Worm (Caenorhabditis elegans): Measurements from ENCODE around the gene F23D12.7.
A peak's percentile ranks its signal among the peaks of the same experiment; 100 is the strongest.

F23D12.7 gene

DNA sequence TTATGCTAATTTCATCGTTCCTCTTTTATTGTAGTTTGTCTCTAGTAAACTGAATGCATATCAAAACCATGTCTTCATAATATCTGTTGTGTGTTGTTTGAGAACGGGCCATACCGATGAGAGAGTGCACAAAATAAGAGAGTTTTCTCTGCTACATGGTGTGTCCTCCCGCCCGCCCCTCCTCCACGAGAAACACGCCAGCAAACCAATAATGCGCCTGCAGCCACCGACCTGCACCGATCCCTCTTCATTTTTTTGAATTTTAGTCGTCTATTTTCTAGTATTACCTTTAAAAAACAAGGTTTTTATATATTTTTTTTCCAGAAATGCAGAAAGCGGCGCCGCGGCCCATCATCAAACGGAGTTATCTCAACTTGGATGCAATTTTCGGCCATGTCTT is 26.6 kb upstream of the F23D12.7 start, which contains the start of gene gfi-3 (continued):
- TF ChIP-seq unc-39 (tag; optimal IDR thresholded peaks at IDR 0.05) (no peak), vab-7 (GFP tag; IDR thresholded peaks at IDR 0.05) (no peak), duxl-1 (tag; optimal IDR thresholded peaks at IDR 0.05; ENCODE audit: poor library complexity) (peak; percentile 67), ceh-20 (GFP tag; IDR thresholded peaks at IDR 0.05) (peak; percentile 71; the same call in 1 of the 2 replicates), saeg-2 (GFP tag; IDR thresholded peaks at IDR 0.05) (0 out of 2 replicates have a peak, but pooled peaks have one; percentile 46), nhr-48 (tag; optimal IDR thresholded peaks at IDR 0.05) (peak; percentile 66), fkh-10 (GFP tag; optimal IDR thresholded peaks at IDR 0.05) (peak; percentile 31), ztf-7 (tag; optimal IDR thresholded peaks at IDR 0.05) (peak; percentile 45), R02D3.7 (tag; optimal IDR thresholded peaks at IDR 0.05) (no peak), F49E8.2 (tag; optimal IDR thresholded peaks at IDR 0.05; ENCODE audit: borderline replicate concordance) (no peak), nhr-11 (tag; optimal IDR thresholded peaks at IDR 0.05) (peak; percentile 43), F37D6.2 (tag; optimal IDR thresholded peaks at IDR 0.05) (peak; percentile 53), egl-43 (GFP tag; IDR thresholded peaks at IDR 0.05) (peak; percentile 64; the same call in 1 of the 2 replicates), spr-1 (tag; optimal IDR thresholded peaks at IDR 0.05) (peak; percentile 46), hif-1 (tag; optimal IDR thresholded peaks at IDR 0.05) (peak in 1 of 2 experiments; percentile 58), nhr-28 (tag; optimal IDR thresholded peaks at IDR 0.05) (peak; percentile 67), lsy-2 (tag; optimal IDR thresholded peaks at IDR 0.05) (peak in 1 of 2 experiments; percentile 85), nhr-77 (tag; optimal IDR thresholded peaks at IDR 0.05) (peak; percentile 30), ceh-62 (tag; optimal IDR thresholded peaks at IDR 0.05) (no peak), lin-1 (GFP tag; IDR thresholded peaks at IDR 0.05) (peak; percentile 61; the same call in 1 of the 2 replicates), zfp-2 (tag; optimal IDR thresholded peaks at IDR 0.05) (no peak), nhr-6 (tag; optimal IDR thresholded peaks at IDR 0.05) (peak; percentile 29), hlh-11 (tag; optimal IDR thresholded peaks at IDR 0.05) (peak; percentile 82), dve-1 (tag; optimal IDR thresholded peaks at IDR 0.05; ENCODE audit: insufficient read depth) (peak; percentile 95), attf-4 (tag; optimal IDR thresholded peaks at IDR 0.05) (no peak), snpc-4 (tag; optimal IDR thresholded peaks at IDR 0.05) (peak; percentile 55), mep-1 (tag; optimal IDR thresholded peaks at IDR 0.05) (peak; percentile 92), mdl-1 (tag; optimal IDR thresholded peaks at IDR 0.05) (peak in 1 of 2 experiments; percentile 45), nhr-102 (tag; optimal IDR thresholded peaks at IDR 0.05) (peak; percentile 79), hmg-1.1 (GFP tag; IDR thresholded peaks at IDR 0.05) (peak; percentile 76), spr-3 (GFP tag; optimal IDR thresholded peaks at IDR 0.05) (peak; percentile 12), dmd-6 (GFP tag; IDR thresholded peaks at IDR 0.05) (peak; percentile 80), daf-19 (GFP tag; conservative IDR thresholded peaks at IDR 0.05) (no peak)

ce11 chrX:14478743-14479428 is 25.3 kb upstream of the F23D12.7 start, which contains the start of gene M163.11:
Gene M163.11 (plus strand): TSS chrX:14479378.
- no peak for TF ChIP-seq lsy-2 (tag; optimal IDR thresholded peaks at IDR 0.05)
- TF ChIP-seq dmd-6 (GFP tag; IDR thresholded peaks at IDR 0.05), result peak; percentile 59
- no peak for TF ChIP-seq R02D3.7 (tag; optimal IDR thresholded peaks at IDR 0.05)
- TF ChIP-seq aly-2 (tag; optimal IDR thresholded peaks at IDR 0.05), result no peak
- no peak for TF ChIP-seq ceh-28 (tag; optimal IDR thresholded peaks at IDR 0.05)
- peak; percentile 19 for TF ChIP-seq nhr-10 (tag; optimal IDR thresholded peaks at IDR 0.05)
- no peak for TF ChIP-seq F37D6.2 (tag; optimal IDR thresholded peaks at IDR 0.05)
- TF ChIP-seq nhr-28 (tag; optimal IDR thresholded peaks at IDR 0.05), result peak; percentile 24
- 0 out of 2 replicates have a peak, but pooled peaks have one; percentile 21 for TF ChIP-seq daf-19 (GFP tag; conservative IDR thresholded peaks at IDR 0.05)
- TF ChIP-seq attf-4 (tag; optimal IDR thresholded peaks at IDR 0.05), result no peak
- no peak for TF ChIP-seq dpl-1 (GFP tag; optimal IDR thresholded peaks at IDR 0.05)
- no peak for TF ChIP-seq pqm-1 (tag; optimal IDR thresholded peaks at IDR 0.05)
- TF ChIP-seq spr-1 (tag; optimal IDR thresholded peaks at IDR 0.05), result no peak
- TF ChIP-seq nhr-237 (tag; optimal IDR thresholded peaks at IDR 0.05), result no peak
- no peak for TF ChIP-seq hif-1 (tag; optimal IDR thresholded peaks at IDR 0.05)
- no peak for TF ChIP-seq ceh-82 (tag; optimal IDR thresholded peaks at IDR 0.05)
- no peak for TF ChIP-seq nhr-102 (tag; optimal IDR thresholded peaks at IDR 0.05)
- TF ChIP-seq nhr-111 (GFP tag; optimal IDR thresholded peaks at IDR 0.05), result no peak
- peak; percentile 26; the same call in 1 of the 2 replicates for TF ChIP-seq ceh-44 (GFP tag; IDR thresholded peaks at IDR 0.05)
- TF ChIP-seq ztf-7 (tag; optimal IDR thresholded peaks at IDR 0.05), result peak; percentile 2
- no peak for TF ChIP-seq ztf-11 (tag; optimal IDR thresholded peaks at IDR 0.05)
- peak; percentile 77; the same call in 1 of the 2 replicates for TF ChIP-seq zfp-3 (GFP tag; conservative IDR thresholded peaks at IDR 0.05)
- no peak for TF ChIP-seq Y75B8A.6 (GFP tag; IDR thresholded peaks at IDR 0.05)
- TF ChIP-seq fkh-10 (GFP tag; optimal IDR thresholded peaks at IDR 0.05), result no peak
- peak; percentile 80 for TF ChIP-seq dmd-8 (GFP tag; IDR thresholded peaks at IDR 0.05)
- peak; percentile 38 for TF ChIP-seq mep-1 (tag; optimal IDR thresholded peaks at IDR 0.05)
- peak; percentile 77 for TF ChIP-seq snpc-1.2 (GFP tag; IDR thresholded peaks at IDR 0.05)
- no peak for TF ChIP-seq rbr-2 (tag; optimal IDR thresholded peaks at IDR 0.05)
